Worm (Caenorhabditis elegans) whole organism, midembryonic: ENCODE measurements around the gene K08F4.3.

ENCODE experiments used
- T22C8.4 ChIP-seq: fragments of 200-800 bp; sonication (Bioruptor generic); IDR thresholded peaks from 2 replicates; pipeline ENCODE4 v1.3.6; 2022; ENCODE audit warnings: missing genetic modification characterization, missing compliant biosample characterization
- cog-1 ChIP-seq: sonication (generic microtip); optimal IDR thresholded peaks from 2 replicates; lab custom pipeline; 2016; ENCODE audit warnings: missing genetic modification characterization, missing compliant biosample characterization
- flt-1 ChIP-seq: fragments of 200-800 bp; sonication (Bioruptor generic); IDR thresholded peaks from 2 replicates; pipeline ENCODE4 v1.3.6; 2022; ENCODE audit warnings: missing genetic modification characterization, missing compliant biosample characterization
- klf-2 ChIP-seq: fragments of 200-800 bp; sonication (Bioruptor generic); conservative IDR thresholded peaks from 2 replicates; pipeline ENCODE4 v1.3.6; 2022; ENCODE audit warnings: missing genetic modification reagents, missing genetic modification characterization, missing compliant biosample characterization
- med-1 ChIP-seq: sonication (generic microtip); optimal IDR thresholded peaks from 2 replicates; lab custom pipeline; 2017; ENCODE audit warnings: missing genetic modification characterization, mild to moderate bottlenecking, missing compliant biosample characterization, antibody characterized with exemption, missing genetic modification reagents; ENCODE audit not compliant: insufficient read depth
- ref-1 ChIP-seq: fragments of 200-800 bp; sonication (Bioruptor generic); conservative IDR thresholded peaks from 2 replicates; pipeline ENCODE4 v1.3.6; 2022; ENCODE audit warnings: missing genetic modification reagents, missing genetic modification characterization, missing compliant biosample characterization
- tab-1 ChIP-seq: fragments of 200-800 bp; sonication (Bioruptor generic); IDR thresholded peaks from 2 replicates; pipeline ENCODE4 v1.3.6; 2022; ENCODE audit warnings: missing genetic modification characterization, missing compliant biosample characterization
- ztf-23 ChIP-seq: fragments of 200-800 bp; sonication (Bioruptor generic); IDR thresholded peaks from 2 replicates; pipeline ENCODE4 v1.3.6; 2022; ENCODE audit warnings: missing genetic modification reagents, missing genetic modification characterization, missing compliant biosample characterization
- ztf-29 ChIP-seq: fragments of 200-800 bp; sonication (Bioruptor generic); IDR thresholded peaks from 2 replicates; pipeline ENCODE4 v1.3.6; 2022; ENCODE audit warnings: missing genetic modification reagents, missing genetic modification characterization, missing compliant biosample characterization

DNA sequence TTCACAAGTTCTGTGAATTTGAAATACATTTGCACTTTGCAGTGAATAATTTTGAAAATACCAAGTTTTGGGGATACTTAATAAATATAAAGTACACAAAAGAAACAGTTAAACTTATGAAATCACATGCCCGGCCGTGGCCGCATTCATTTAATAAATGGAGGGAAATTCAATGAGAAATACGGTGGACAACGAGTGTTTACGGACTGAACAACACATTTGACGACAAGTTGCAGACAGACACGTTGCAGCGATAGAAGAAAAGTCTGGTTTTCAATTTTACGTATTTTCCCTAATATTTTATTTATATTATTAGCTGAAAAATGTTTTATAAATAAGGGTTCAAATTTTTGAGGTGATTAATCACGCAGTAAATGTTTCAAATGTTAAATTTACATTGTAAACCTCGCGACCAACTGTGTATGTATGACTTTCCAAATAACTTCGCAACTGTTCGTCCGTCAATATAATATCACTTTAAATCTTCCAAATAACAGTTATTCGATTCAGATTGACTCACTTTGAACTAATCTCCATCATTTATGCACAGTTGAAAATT is 22.5 kb downstream of the K08F4.3 start, which contains the start of gene copg-1:
- TF ChIP-seq cog-1 (tag; lab: Kevin White, UChicago): no peak
- no peak for TF ChIP-seq med-1
- TF ChIP-seq tab-1 (GFP tag; lab: Robert Waterston, UW): no peak
- no peak for TF ChIP-seq ref-1 (GFP tag; lab: Robert Waterston, UW)
- no peak for TF ChIP-seq ztf-29 (GFP tag; lab: Robert Waterston, UW)
- no peak for TF ChIP-seq flt-1 (GFP tag; lab: Robert Waterston, UW)
- no peak for TF ChIP-seq ztf-23
- TF ChIP-seq klf-2 (GFP tag; lab: Robert Waterston, UW): no peak
- TF ChIP-seq T22C8.4: no peak
